Fruit fly (Drosophila melanogaster) whole organism: ENCODE measurements around the gene TfIIA-S.

ENCODE experiments used
- CG8478 ChIP-seq: fragments of >200 bp; optimal IDR thresholded peaks from 2 replicates; lab custom pipeline; 2018; ENCODE audit warnings: inconsistent platforms
- Dll ChIP-seq: fragments of >200 bp; optimal IDR thresholded peaks from 2 replicates; lab custom pipeline; 2017
- EcR ChIP-seq, 2 experiments: fragments of >200 bp; optimal IDR thresholded peaks; 2 replicates each; lab custom pipeline; 2017; ENCODE audit warnings: missing biosample characterization in 2 of 2, missing genetic modification characterization in 2 of 2, missing genetic modification reagents in 2 of 2
- pan ChIP-seq: fragments of >200 bp; optimal IDR thresholded peaks from 2 replicates; lab custom pipeline; 2017

DNA sequence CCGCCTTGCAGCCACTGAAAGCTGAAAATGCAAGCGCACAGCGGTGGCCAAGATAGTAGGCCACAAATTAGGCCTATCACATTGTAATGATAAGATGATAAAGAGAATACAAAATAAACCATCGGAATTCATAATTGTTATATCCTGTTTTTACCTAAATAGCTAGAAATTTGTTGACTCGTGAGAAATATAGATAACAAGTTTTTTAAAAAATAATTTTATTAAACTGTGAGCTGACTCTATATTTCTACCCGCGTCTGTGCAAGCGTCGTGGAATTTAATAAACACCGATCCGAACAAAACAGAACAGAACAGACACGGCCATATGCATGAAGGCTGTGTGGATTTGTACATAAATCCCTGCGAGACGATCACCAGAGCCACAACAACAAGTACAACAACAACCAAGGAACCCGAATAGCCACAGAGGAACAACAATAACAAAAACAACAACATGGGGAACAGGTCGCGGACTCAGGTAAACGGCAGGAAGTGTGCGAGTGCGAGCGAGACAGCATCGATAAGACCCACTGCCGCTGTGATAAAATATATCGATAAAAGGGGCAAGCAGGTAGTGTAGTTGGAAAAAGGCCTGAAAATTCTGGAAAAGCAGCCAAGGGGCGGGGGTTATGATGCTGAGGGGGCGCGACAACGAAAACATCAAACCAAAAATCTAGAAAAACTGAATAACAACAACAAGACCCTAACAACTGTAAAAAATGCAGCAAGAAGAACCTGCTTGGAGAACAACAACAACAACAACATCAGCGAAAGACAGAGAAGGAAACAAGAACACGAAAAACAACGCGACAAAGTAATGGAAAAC, 4.4 kb downstream of the TfIIA-S start:
- TF ChIP-seq pan (lab: Kevin White, UChicago): no peak
- no peak for TF ChIP-seq EcR (GFP tag; optimal IDR thresholded peaks at IDR 0.05; lab: Kevin White, UChicago)
- TF ChIP-seq CG8478: no peak
- TF ChIP-seq Dll: no peak
